Worm (Caenorhabditis elegans): ENCODE measurements around the gene K03B4.9.

Gene K03B4.9

DNA sequence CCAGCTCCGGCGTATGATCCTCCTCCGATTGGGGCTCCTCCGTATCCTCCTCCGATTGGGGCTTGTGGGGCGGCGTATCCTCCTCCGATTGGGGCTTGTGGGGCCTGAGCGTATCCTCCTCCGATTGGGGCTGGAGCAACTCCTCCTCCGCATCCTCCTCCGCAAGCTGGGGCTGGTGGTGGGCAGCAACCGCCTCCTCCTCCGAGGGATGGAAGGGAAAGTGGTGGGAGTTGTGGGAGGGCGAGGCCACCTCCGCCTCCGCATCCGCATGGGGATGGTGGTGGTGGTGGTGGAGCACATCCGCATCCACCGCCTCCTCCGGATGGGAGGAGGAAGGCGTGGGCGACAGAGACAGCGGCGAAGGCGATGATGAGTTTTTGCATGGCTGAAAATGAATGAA lies 24.5 kb downstream of the K03B4.9 start, which contains the start of gene F41F3.3 (continued):
- TF ChIP-seq dve-1 (tag; optimal IDR thresholded peaks at IDR 0.05; ENCODE audit: insufficient read depth) (no peak), nhr-6 (tag; optimal IDR thresholded peaks at IDR 0.05) (no peak), lin-15B (tag; optimal IDR thresholded peaks at IDR 0.05) (no peak), duxl-1 (tag; optimal IDR thresholded peaks at IDR 0.05; ENCODE audit: poor library complexity) (no peak), T26A8.4 (GFP tag; IDR thresholded peaks at IDR 0.05) (peak; percentile 74), Y48G9A.11 (GFP tag; IDR thresholded peaks at IDR 0.05) (no peak), snpc-4 (tag; optimal IDR thresholded peaks at IDR 0.05) (no peak), lsy-2 (tag; optimal IDR thresholded peaks at IDR 0.05) (no peak), Y105C5A.15 (GFP tag; IDR thresholded peaks at IDR 0.05) (no peak), F26F4.8 (GFP tag; conservative IDR thresholded peaks at IDR 0.05) (0 out of 2 replicates have a peak, but pooled peaks have one; percentile 38), aly-2 (tag; optimal IDR thresholded peaks at IDR 0.05) (no peak), nhr-25 (tag; optimal IDR thresholded peaks at IDR 0.05; ENCODE audit: borderline replicate concordance, insufficient read depth) (no peak), ZK337.2 (GFP tag; IDR thresholded peaks at IDR 0.05) (no peak), pqm-1 (tag; optimal IDR thresholded peaks at IDR 0.05) (no peak), nhr-42 (GFP tag; IDR thresholded peaks at IDR 0.05) (no peak), nhr-111 (GFP tag; optimal IDR thresholded peaks at IDR 0.05) (no peak), ceh-20 (GFP tag; IDR thresholded peaks at IDR 0.05) (no peak), F49E8.2 (tag; optimal IDR thresholded peaks at IDR 0.05; ENCODE audit: borderline replicate concordance) (no peak), unc-62 (GFP tag; optimal IDR thresholded peaks at IDR 0.05 in 1 of 2) (no peak), unc-62 (tag; optimal IDR thresholded peaks at IDR 0.05) (no peak), ceh-44 (GFP tag; IDR thresholded peaks at IDR 0.05) (no peak), ZK546.5 (tag; optimal IDR thresholded peaks at IDR 0.05) (no peak), dpl-1 (GFP tag; optimal IDR thresholded peaks at IDR 0.05) (no peak), lir-3 (tag; optimal IDR thresholded peaks at IDR 0.05) (no peak), hlh-30 (tag; optimal IDR thresholded peaks at IDR 0.05; ENCODE audit: insufficient read depth) (no peak), daf-19 (GFP tag; conservative IDR thresholded peaks at IDR 0.05) (no peak), nhr-237 (tag; optimal IDR thresholded peaks at IDR 0.05) (no peak), aha-1 (tag) (peak; percentile 62), nhr-77 (tag; optimal IDR thresholded peaks at IDR 0.05) (no peak), jun-1 (tag; optimal IDR thresholded peaks at IDR 0.05) (no peak), F37D6.2 (tag; optimal IDR thresholded peaks at IDR 0.05) (no peak), skn-1 (tag; optimal IDR thresholded peaks at IDR 0.05) (no peak), T20F7.1 (GFP tag; optimal IDR thresholded peaks at IDR 0.05) (no peak)

DNA sequence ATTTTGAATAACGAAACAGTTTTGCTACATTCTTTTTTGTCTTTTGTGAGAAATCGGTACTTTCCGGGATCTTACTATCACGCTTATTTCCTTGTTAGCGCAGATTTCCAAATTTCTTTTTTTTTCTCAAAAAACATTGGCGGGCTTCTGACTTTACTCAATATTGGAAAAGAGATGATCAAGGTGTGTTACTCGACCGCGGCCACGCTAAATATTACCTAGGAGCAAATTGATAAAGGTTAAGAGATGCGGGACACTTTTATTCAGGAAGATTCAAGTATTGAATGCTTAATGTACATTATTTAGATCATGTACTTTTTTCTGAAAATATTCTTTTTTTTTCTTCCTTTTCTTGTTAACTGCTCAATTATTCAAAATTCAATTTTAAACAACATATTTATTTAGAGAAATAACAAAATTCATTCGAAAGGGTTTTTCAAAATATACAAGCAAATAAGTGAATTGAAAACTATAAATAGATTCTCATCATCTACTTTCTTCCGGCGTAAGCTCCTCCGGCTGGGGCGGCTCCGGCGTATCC lies 25.0 kb downstream of the K03B4.9 start:
- TF ChIP-seq mdt-29 (GFP tag; IDR thresholded peaks at IDR 0.05) (no peak), ZK337.2 (GFP tag; IDR thresholded peaks at IDR 0.05) (no peak), ama-1 (optimal IDR thresholded peaks at IDR 0.05) (peak; percentile 91), R02D3.7 (tag; optimal IDR thresholded peaks at IDR 0.05) (no peak), T26A8.4 (GFP tag; IDR thresholded peaks at IDR 0.05) (peak; percentile 82; the same call in 1 of the 2 replicates), nhr-102 (tag; optimal IDR thresholded peaks at IDR 0.05) (peak; percentile 30), nhr-48 (tag; optimal IDR thresholded peaks at IDR 0.05) (peak; percentile 38), set-16 (GFP tag; IDR thresholded peaks at IDR 0.05) (no peak), mes-2 (tag; optimal IDR thresholded peaks at IDR 0.05; ENCODE audit: poor library complexity, severe bottlenecking) (peak; percentile 40), F26F4.8 (GFP tag; conservative IDR thresholded peaks at IDR 0.05) (no peak), lin-13 (GFP tag; optimal IDR thresholded peaks at IDR 0.05) (no peak), snpc-1.2 (GFP tag; IDR thresholded peaks at IDR 0.05) (peak; percentile 12; the same call in 1 of the 2 replicates), nhr-10 (tag; optimal IDR thresholded peaks at IDR 0.05) (no peak), spr-1 (tag; optimal IDR thresholded peaks at IDR 0.05) (peak; percentile 28), skn-1 (tag; optimal IDR thresholded peaks at IDR 0.05) (no peak), dve-1 (tag; optimal IDR thresholded peaks at IDR 0.05; ENCODE audit: insufficient read depth) (no peak), attf-4 (tag; optimal IDR thresholded peaks at IDR 0.05) (no peak), Y75B8A.6 (GFP tag; IDR thresholded peaks at IDR 0.05) (no peak), nhr-76 (tag; optimal IDR thresholded peaks at IDR 0.05) (no peak), unc-62 (GFP tag; optimal IDR thresholded peaks at IDR 0.05 in 1 of 2) (no peak), unc-62 (tag; optimal IDR thresholded peaks at IDR 0.05) (no peak), spr-3 (GFP tag; optimal IDR thresholded peaks at IDR 0.05) (no peak)
